Worm (Caenorhabditis elegans) whole organism, L1 larva: ENCODE results near the gene F10A3.12.

Source experiments
- C04F5.9 ChIP-seq: sonication (generic microtip); optimal IDR thresholded peaks from 2 replicates; lab custom pipeline; 2016; ENCODE audit warnings: missing genetic modification characterization, missing compliant biosample characterization
- C16A3.4 ChIP-seq: fragments of 150-350 bp; optimal IDR thresholded peaks from 2 replicates; lab custom pipeline; 2014; ENCODE audit warnings: missing biosample characterization, missing genetic modification characterization
- F16B12.6 ChIP-seq: fragments of 150-350 bp; optimal IDR thresholded peaks from 2 replicates; lab custom pipeline; 2014; ENCODE audit warnings: missing biosample characterization, missing genetic modification characterization
- ama-1 ChIP-seq: fragments of 150-350 bp; optimal IDR thresholded peaks from 2 replicates; lab custom pipeline; 2014
- blmp-1 ChIP-seq: fragments of 150-350 bp; optimal IDR thresholded peaks from 2 replicates; lab custom pipeline; 2014; ENCODE audit warnings: missing biosample characterization, missing genetic modification characterization
- ceh-63 ChIP-seq: fragments of 200-800 bp; sonication (Bioruptor generic); optimal IDR thresholded peaks from 2 replicates; lab custom pipeline; 2018; ENCODE audit warnings: mild to moderate bottlenecking, missing genetic modification characterization, missing compliant biosample characterization
- ceh-8 ChIP-seq: fragments of 200-800 bp; sonication (Bioruptor generic); optimal IDR thresholded peaks from 2 replicates; lab custom pipeline; 2018; ENCODE audit warnings: mild to moderate bottlenecking, missing genetic modification characterization, moderate library complexity, missing compliant biosample characterization
- ceh-82 ChIP-seq, 3 experiments: fragments of 150-350 bp in 1 of 3; sonication (generic microtip) in 2 of 3; optimal IDR thresholded peaks; 2 replicates each; lab custom pipeline; 2014 to 2017; ENCODE audit warnings: missing biosample characterization in 3 of 3, missing genetic modification characterization in 3 of 3
- ceh-90 ChIP-seq: sonication (generic microtip); optimal IDR thresholded peaks from 2 replicates; lab custom pipeline; 2016; ENCODE audit warnings: missing genetic modification characterization, missing compliant biosample characterization
- dsc-1 ChIP-seq: sonication (generic microtip); optimal IDR thresholded peaks from 2 replicates; lab custom pipeline; 2016; ENCODE audit warnings: mild to moderate bottlenecking, missing genetic modification characterization, missing compliant biosample characterization
- efl-1 ChIP-seq, 4 experiments: fragments of 150-350 bp; optimal IDR thresholded peaks in 3 of 4; peaks in 1 of 4; 1 replicate in 1 of 4; 2 replicates in 3 of 4; lab custom pipeline; 2014; ENCODE audit warnings: missing biosample characterization in 2 of 4, missing genetic modification characterization in 2 of 4, missing genetic modification reagents in 2 of 4
- efl-3 ChIP-seq: fragments of 200-800 bp; sonication (Bioruptor generic); optimal IDR thresholded peaks from 2 replicates; lab custom pipeline; 2018; ENCODE audit warnings: mild to moderate bottlenecking, missing genetic modification characterization, missing compliant biosample characterization
- egl-13 ChIP-seq: sonication (generic microtip); optimal IDR thresholded peaks from 2 replicates; lab custom pipeline; 2016; ENCODE audit warnings: missing genotype, missing genetic modification reagents, missing genetic modification characterization, missing compliant biosample characterization
- elt-2 ChIP-seq: sonication (generic microtip); optimal IDR thresholded peaks from 2 replicates; lab custom pipeline; 2016; ENCODE audit warnings: missing genetic modification characterization, mild to moderate bottlenecking, inconsistent platforms, missing compliant biosample characterization, missing genetic modification reagents
- elt-3 ChIP-seq, 6 experiments: fragments of 150-350 bp in 1 of 6; sonication (generic microtip); optimal IDR thresholded peaks; 2 replicates each; lab custom pipeline; 2017 to 2018; ENCODE audit warnings: missing biosample characterization in 6 of 6, missing genetic modification characterization in 6 of 6, inconsistent platforms in 1 of 6
- fos-1 ChIP-seq: fragments of 150-350 bp; optimal IDR thresholded peaks from 2 replicates; lab custom pipeline; 2014; ENCODE audit warnings: missing biosample characterization, missing genetic modification characterization
- hlh-17 ChIP-seq: fragments of 200-800 bp; sonication (Bioruptor generic); optimal IDR thresholded peaks from 2 replicates; lab custom pipeline; 2018; ENCODE audit warnings: missing genetic modification characterization, mild to moderate bottlenecking, missing compliant biosample characterization, moderate library complexity, borderline replicate concordance
- irx-1 ChIP-seq: sonication (generic microtip); optimal IDR thresholded peaks from 2 replicates; lab custom pipeline; 2016; ENCODE audit warnings: missing genetic modification characterization, missing compliant biosample characterization
- isw-1 ChIP-seq: fragments of 200-800 bp; sonication (Bioruptor generic); IDR thresholded peaks from 2 replicates; pipeline ENCODE4 v1.3.6; 2022; ENCODE audit warnings: missing genetic modification characterization, missing compliant biosample characterization
- lin-13 ChIP-seq: fragments of 150-350 bp; optimal IDR thresholded peaks from 2 replicates; lab custom pipeline; 2014; ENCODE audit warnings: missing biosample characterization, missing genetic modification reagents, missing genetic modification characterization
- lir-3 ChIP-seq: sonication (generic microtip); optimal IDR thresholded peaks from 2 replicates; lab custom pipeline; 2016; ENCODE audit warnings: mild to moderate bottlenecking, missing genetic modification characterization, moderate library complexity, missing compliant biosample characterization; ENCODE audit not compliant: poor library complexity
- lsy-2 ChIP-seq, 2 experiments: fragments of 150-350 bp; optimal IDR thresholded peaks; 2 replicates each; lab custom pipeline; 2014; ENCODE audit warnings: missing biosample characterization in 2 of 2, missing genetic modification characterization in 2 of 2
- mep-1 ChIP-seq: fragments of 150-350 bp; optimal IDR thresholded peaks from 2 replicates; lab custom pipeline; 2014; ENCODE audit warnings: missing biosample characterization, missing genetic modification characterization
- nhr-19 ChIP-seq: fragments of 200-800 bp; sonication (Bioruptor generic); conservative IDR thresholded peaks from 2 replicates; pipeline ENCODE4 v1.3.6; 2022; ENCODE audit warnings: missing genetic modification characterization, missing compliant biosample characterization
- nhr-20 ChIP-seq: sonication (generic microtip); optimal IDR thresholded peaks from 2 replicates; lab custom pipeline; 2016; ENCODE audit warnings: mild to moderate bottlenecking, missing genetic modification characterization, missing compliant biosample characterization
- nhr-71 ChIP-seq: sonication (generic microtip); optimal IDR thresholded peaks from 2 replicates; lab custom pipeline; 2016; ENCODE audit warnings: mild to moderate bottlenecking, missing genetic modification characterization, moderate library complexity, missing compliant biosample characterization
- nhr-76 ChIP-seq: sonication (generic microtip); optimal IDR thresholded peaks from 2 replicates; lab custom pipeline; 2017; ENCODE audit warnings: missing biosample characterization, missing genetic modification characterization
- nhr-84 ChIP-seq: sonication (generic microtip); optimal IDR thresholded peaks from 2 replicates; lab custom pipeline; 2017; ENCODE audit warnings: missing biosample characterization, missing genetic modification characterization
- nhr-85 ChIP-seq: sonication (generic microtip); peaks from one replicate; lab custom pipeline; 2016; ENCODE audit warnings: missing genetic modification characterization, inconsistent platforms, missing compliant biosample characterization
- rnt-1 ChIP-seq: sonication (generic microtip); optimal IDR thresholded peaks from 2 replicates; lab custom pipeline; 2016; ENCODE audit warnings: mild to moderate bottlenecking, missing genetic modification characterization, moderate library complexity, missing compliant biosample characterization
- skn-1 ChIP-seq: fragments of 150-350 bp; optimal IDR thresholded peaks from 2 replicates; lab custom pipeline; 2014; ENCODE audit warnings: missing biosample characterization, missing genetic modification characterization
- sox-4 ChIP-seq: sonication (generic microtip); optimal IDR thresholded peaks from 2 replicates; lab custom pipeline; 2016; ENCODE audit warnings: missing genetic modification characterization, missing compliant biosample characterization
- sptf-1 ChIP-seq: fragments of 150-350 bp; optimal IDR thresholded peaks from 2 replicates; lab custom pipeline; 2014; ENCODE audit warnings: missing biosample characterization, missing genetic modification characterization
- xbp-1 ChIP-seq: sonication (generic microtip); optimal IDR thresholded peaks from 2 replicates; lab custom pipeline; 2016; ENCODE audit warnings: missing genetic modification characterization, missing compliant biosample characterization
- zag-1 ChIP-seq: fragments of 150-350 bp; optimal IDR thresholded peaks from 2 replicates; lab custom pipeline; 2014; ENCODE audit warnings: missing biosample characterization, missing genetic modification characterization
- ztf-11 ChIP-seq, 2 experiments: sonication (generic microtip); optimal IDR thresholded peaks; 2 replicates each; lab custom pipeline; 2016 to 2017; ENCODE audit warnings: missing genetic modification characterization in 2 of 2, missing biosample characterization in 1 of 2, missing compliant biosample characterization in 1 of 2

Gene F10A3.12

ce11 chrV:16204888-16205287 lies 41.1 kb downstream of the F10A3.12 start, which contains the start of gene irld-26:
Gene irld-26 (plus strand): TSS chrV:16205188.
- TF ChIP-seq lin-13 (GFP tag; lab: Kevin White, UChicago) (no peak), hlh-17 (GFP tag; lab: Kevin White, UChicago) (no peak), nhr-19 (GFP tag; lab: Robert Waterston, UW) (no peak), efl-3 (GFP tag; lab: Kevin White, UChicago) (no peak), ceh-63 (GFP tag; lab: Kevin White, UChicago) (no peak), efl-1 (optimal IDR thresholded peaks at IDR 0.05; lab: Kevin White, UChicago) (no peak), efl-1 (GFP tag; optimal IDR thresholded peaks at IDR 0.05 in 1 of 2; lab: Kevin White, UChicago) (no peak), skn-1 (tag; lab: Kevin White, UChicago) (no peak), ceh-8 (GFP tag; lab: Kevin White, UChicago) (no peak), lir-3 (no peak), zag-1 (no peak)

DNA sequence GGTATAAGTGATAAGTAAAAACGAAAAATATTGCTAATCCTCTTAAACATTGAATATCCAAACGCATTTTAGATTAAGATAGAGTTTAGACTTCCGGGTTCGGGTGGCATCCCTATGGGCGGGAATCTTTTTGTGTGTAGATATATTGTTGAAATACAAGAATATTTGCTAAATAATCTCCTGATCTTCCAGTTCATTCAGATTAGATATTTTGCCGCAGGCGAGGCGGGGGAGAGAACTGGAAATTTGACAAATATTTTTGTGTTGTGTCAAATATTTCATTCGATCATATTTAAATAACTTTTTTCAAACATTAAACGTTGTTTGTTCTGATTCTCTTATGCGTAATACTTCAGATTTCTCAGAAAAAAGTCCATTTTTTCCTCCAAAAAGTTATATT lies 46.0 kb downstream of the F10A3.12 start, which contains the start of gene oac-15:
oac-15 (minus strand) TSS at position 101 of the 400 bp plus-strand sequence.
- TF ChIP-seq irx-1 (tag; lab: Kevin White, UChicago) (no peak), lsy-2 (tag; optimal IDR thresholded peaks at IDR 0.05; lab: Kevin White, UChicago) (no peak), ceh-8 (GFP tag; lab: Kevin White, UChicago) (no peak), sox-4 (no peak), efl-3 (GFP tag; lab: Kevin White, UChicago) (no peak)

DNA sequence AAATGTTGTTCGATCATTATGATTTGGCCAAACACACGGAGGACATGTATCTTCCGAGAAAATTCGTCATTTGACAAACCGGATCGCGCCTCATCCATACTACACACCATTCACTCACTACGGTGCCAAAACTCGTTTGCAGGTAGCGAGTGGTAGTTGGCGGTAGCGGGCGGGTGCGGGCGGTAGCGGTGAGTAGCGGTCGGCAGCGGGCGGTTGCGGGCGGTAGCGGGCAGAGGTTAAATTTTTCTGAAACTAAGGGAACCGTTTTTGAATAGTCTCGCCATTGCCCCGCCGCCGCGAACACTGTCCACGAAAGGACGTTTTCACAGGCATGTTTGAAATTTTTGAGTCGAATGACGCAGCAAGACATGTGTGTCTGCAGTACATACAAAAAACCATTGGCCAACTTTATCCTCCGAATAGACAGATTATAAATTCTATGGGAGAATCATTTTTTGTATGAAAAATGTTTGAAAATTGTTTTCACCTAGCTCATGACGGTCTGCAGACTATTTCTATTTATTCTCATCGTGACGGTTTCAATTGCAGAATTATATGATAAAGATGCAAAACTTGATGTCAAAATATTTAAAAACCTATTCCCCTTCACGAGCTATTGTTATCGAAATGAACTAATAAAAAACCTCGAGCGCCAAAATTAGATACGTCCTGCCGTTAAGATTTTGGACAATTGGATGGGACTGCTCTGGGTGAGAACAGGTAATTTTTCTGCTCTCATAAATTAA lies 46.6 kb downstream of the F10A3.12 start, which contains the start of gene F11A5.16:
F11A5.16 (plus strand) TSS at position 696 of the 746 bp plus-strand sequence.
- TF ChIP-seq C04F5.9 (no peak), rnt-1 (tag; lab: Kevin White, UChicago) (no peak), F16B12.6 (tag; lab: Kevin White, UChicago) (no peak), ceh-82 (tag; optimal IDR thresholded peaks at IDR 0.05; lab: Kevin White, UChicago) (no peak), nhr-85 (tag; lab: Kevin White, UChicago) (no peak), xbp-1 (tag; lab: Kevin White, UChicago) (no peak), ceh-90 (tag; lab: Kevin White, UChicago) (no peak), fos-1 (no peak), dsc-1 (tag; lab: Kevin White, UChicago) (no peak), nhr-84 (tag; lab: Kevin White, UChicago) (no peak), nhr-20 (tag; lab: Kevin White, UChicago) (no peak)

ce11 chrV:16211713-16212112 lies 47.9 kb downstream of the F10A3.12 start:
- TF ChIP-seq ama-1 (no peak), irx-1 (tag; lab: Kevin White, UChicago) (no peak), elt-2 (tag; lab: Kevin White, UChicago) (no peak), ceh-82 (tag; optimal IDR thresholded peaks at IDR 0.05; lab: Kevin White, UChicago) (no peak), C16A3.4 (tag; lab: Kevin White, UChicago) (no peak), nhr-76 (tag; lab: Kevin White, UChicago) (no peak), mep-1 (tag; lab: Kevin White, UChicago) (no peak), elt-3 (tag; optimal IDR thresholded peaks at IDR 0.05; lab: Kevin White, UChicago) (peak in 4 of 6 experiments; percentile 30 to 88 (median 60)), nhr-85 (tag; lab: Kevin White, UChicago) (peak; percentile 46), sptf-1 (tag; lab: Kevin White, UChicago) (no peak), isw-1 (GFP tag; lab: Robert Waterston, UW) (no peak), nhr-71 (no peak), egl-13 (tag; lab: Kevin White, UChicago) (no peak), blmp-1 (peak; percentile 54), ztf-11 (tag; optimal IDR thresholded peaks at IDR 0.05; lab: Kevin White, UChicago) (no peak)
